Worm (Caenorhabditis elegans) whole organism, L4 larva: ENCODE measurements around the gene C54E10.7.

Experiments used
- D1046.2 ChIP-seq: fragments of 200-800 bp; sonication (Bioruptor generic); IDR thresholded peaks from 2 replicates; pipeline ENCODE4 v1.3.6; 2022; ENCODE audit warnings: missing genetic modification characterization, missing compliant biosample characterization
- F44E2.7 ChIP-seq: fragments of 200-800 bp; sonication (Bioruptor generic); IDR thresholded peaks from 2 replicates; pipeline ENCODE4 v2.1.2; 2022; ENCODE audit warnings: missing genetic modification characterization, missing compliant biosample characterization
- aha-1 ChIP-seq: fragments of 150-350 bp; peaks from one replicate; lab custom pipeline; 2014; ENCODE audit warnings: missing biosample characterization, missing genetic modification characterization
- duxl-1 ChIP-seq: sonication (generic microtip); optimal IDR thresholded peaks from 2 replicates; lab custom pipeline; 2016; ENCODE audit warnings: mild to moderate bottlenecking, missing genetic modification characterization, moderate library complexity, missing compliant biosample characterization; ENCODE audit not compliant: poor library complexity
- egl-43 ChIP-seq: fragments of 200-800 bp; sonication (Bioruptor generic); IDR thresholded peaks from 2 replicates; pipeline ENCODE4 v1.3.6; 2022; ENCODE audit warnings: missing genetic modification reagents, missing genetic modification characterization, missing compliant biosample characterization
- nhr-11 ChIP-seq: fragments of 150-350 bp; optimal IDR thresholded peaks from 2 replicates; lab custom pipeline; 2014; ENCODE audit warnings: missing biosample characterization, missing genetic modification characterization
- nhr-237 ChIP-seq: sonication (generic microtip); optimal IDR thresholded peaks from 2 replicates; lab custom pipeline; 2017; ENCODE audit warnings: missing biosample characterization, missing genetic modification characterization
- nhr-41 ChIP-seq: fragments of 200-800 bp; sonication (Bioruptor generic); IDR thresholded peaks from 2 replicates; pipeline ENCODE4 v1.3.6; 2022; ENCODE audit warnings: missing genetic modification reagents, missing genetic modification characterization, missing compliant biosample characterization
- php-3 ChIP-seq: fragments of 200-800 bp; sonication (Bioruptor generic); IDR thresholded peaks from 2 replicates; pipeline ENCODE4 v1.3.6; 2022; ENCODE audit warnings: missing genetic modification reagents, missing genetic modification characterization, missing compliant biosample characterization
- pqm-1 ChIP-seq: sonication (generic microtip); optimal IDR thresholded peaks from 2 replicates; lab custom pipeline; 2017; ENCODE audit warnings: missing biosample characterization, missing genetic modification characterization

Gene C54E10.7

DNA sequence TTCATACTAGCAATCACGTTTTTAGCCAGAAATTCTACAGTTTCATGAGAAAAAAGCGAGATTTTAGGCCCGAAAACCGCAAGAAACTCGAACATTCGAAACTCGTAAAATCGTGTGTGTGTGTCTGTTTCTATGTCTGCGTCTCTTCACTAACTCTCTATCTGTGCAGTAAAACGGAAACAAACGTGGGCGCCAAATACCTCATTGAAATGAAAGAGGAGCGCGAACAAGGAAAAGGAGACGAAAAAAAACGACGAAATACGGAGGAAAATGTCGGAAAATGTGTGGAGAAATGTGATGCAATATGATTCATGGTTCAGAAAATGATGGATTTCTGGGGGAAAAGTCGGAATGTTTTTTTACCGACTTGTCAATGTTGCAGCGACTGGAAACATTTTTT lies 57.1 kb downstream of the C54E10.7 start (continued):
- peak; percentile 13 for TF ChIP-seq aha-1 (tag; lab: Kevin White, UChicago)
- TF ChIP-seq php-3: 0 out of 2 replicates have a peak, but pooled peaks have one; percentile 27
- no peak for TF ChIP-seq nhr-237 (tag; lab: Kevin White, UChicago)
- no peak for TF ChIP-seq nhr-11 (tag; lab: Kevin White, UChicago)
- no peak for TF ChIP-seq duxl-1 (tag; lab: Kevin White, UChicago)
- peak; percentile 13 for TF ChIP-seq pqm-1 (tag; lab: Kevin White, UChicago)
- TF ChIP-seq F44E2.7 (GFP tag; lab: Robert Waterston, UW): no peak
- TF ChIP-seq egl-43 (GFP tag; lab: Robert Waterston, UW): no peak
- TF ChIP-seq D1046.2: no peak
- TF ChIP-seq nhr-41 (GFP tag; lab: Robert Waterston, UW): no peak
